Worm (Caenorhabditis elegans) whole organism, midembryonic: ENCODE results near the gene C36E6.2.

Source experiments
- T22C8.4 ChIP-seq: fragments of 200-800 bp; sonication (Bioruptor generic); IDR thresholded peaks from 2 replicates; pipeline ENCODE4 v1.3.6; 2022; ENCODE audit warnings: missing genetic modification characterization, missing compliant biosample characterization
- cog-1 ChIP-seq: sonication (generic microtip); optimal IDR thresholded peaks from 2 replicates; lab custom pipeline; 2016; ENCODE audit warnings: missing genetic modification characterization, missing compliant biosample characterization
- flt-1 ChIP-seq: fragments of 200-800 bp; sonication (Bioruptor generic); IDR thresholded peaks from 2 replicates; pipeline ENCODE4 v1.3.6; 2022; ENCODE audit warnings: missing genetic modification characterization, missing compliant biosample characterization
- klf-2 ChIP-seq: fragments of 200-800 bp; sonication (Bioruptor generic); conservative IDR thresholded peaks from 2 replicates; pipeline ENCODE4 v1.3.6; 2022; ENCODE audit warnings: missing genetic modification reagents, missing genetic modification characterization, missing compliant biosample characterization
- med-1 ChIP-seq: sonication (generic microtip); optimal IDR thresholded peaks from 2 replicates; lab custom pipeline; 2017; ENCODE audit warnings: missing genetic modification characterization, mild to moderate bottlenecking, missing compliant biosample characterization, antibody characterized with exemption, missing genetic modification reagents; ENCODE audit not compliant: insufficient read depth
- ref-1 ChIP-seq: fragments of 200-800 bp; sonication (Bioruptor generic); conservative IDR thresholded peaks from 2 replicates; pipeline ENCODE4 v1.3.6; 2022; ENCODE audit warnings: missing genetic modification reagents, missing genetic modification characterization, missing compliant biosample characterization
- tab-1 ChIP-seq: fragments of 200-800 bp; sonication (Bioruptor generic); IDR thresholded peaks from 2 replicates; pipeline ENCODE4 v1.3.6; 2022; ENCODE audit warnings: missing genetic modification characterization, missing compliant biosample characterization
- ztf-23 ChIP-seq: fragments of 200-800 bp; sonication (Bioruptor generic); IDR thresholded peaks from 2 replicates; pipeline ENCODE4 v1.3.6; 2022; ENCODE audit warnings: missing genetic modification reagents, missing genetic modification characterization, missing compliant biosample characterization
- ztf-29 ChIP-seq: fragments of 200-800 bp; sonication (Bioruptor generic); IDR thresholded peaks from 2 replicates; pipeline ENCODE4 v1.3.6; 2022; ENCODE audit warnings: missing genetic modification reagents, missing genetic modification characterization, missing compliant biosample characterization

C36E6.2 gene

DNA sequence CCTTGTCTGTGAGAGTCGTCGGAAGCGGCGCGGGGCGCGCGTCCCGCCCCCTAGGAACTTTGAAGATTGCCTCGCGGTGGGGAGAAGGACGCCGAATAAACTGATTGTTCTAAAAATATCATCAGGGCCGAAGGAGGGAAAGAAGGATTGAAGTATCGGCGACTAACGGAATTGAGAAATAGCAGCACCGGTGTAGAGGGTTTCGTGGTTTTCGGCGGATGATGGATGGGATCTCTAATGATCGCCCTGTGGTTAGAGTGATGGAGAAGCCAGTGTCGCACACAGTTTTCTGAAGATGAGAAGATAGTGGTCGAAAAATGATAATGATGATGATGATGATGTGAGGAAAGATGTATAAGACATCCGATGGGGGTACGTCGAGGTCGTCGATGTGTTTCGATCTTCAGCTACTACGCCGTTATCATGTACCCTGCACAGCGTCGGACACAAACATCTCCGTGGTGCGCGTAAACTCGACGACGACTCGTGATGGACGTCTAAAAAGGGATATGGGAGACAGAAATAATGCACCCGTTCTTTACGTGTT is 29.9 kb upstream of the C36E6.2 start, which contains the start of gene osm-11:
osm-11 (minus strand) TSS at position 51 of the 547 bp plus-strand sequence.
- TF ChIP-seq klf-2 (GFP tag; lab: Robert Waterston, UW): no peak
- no peak for TF ChIP-seq flt-1 (GFP tag; lab: Robert Waterston, UW)
- 0 out of 2 replicates have a peak, but pooled peaks have one; percentile 26 for TF ChIP-seq tab-1

DNA sequence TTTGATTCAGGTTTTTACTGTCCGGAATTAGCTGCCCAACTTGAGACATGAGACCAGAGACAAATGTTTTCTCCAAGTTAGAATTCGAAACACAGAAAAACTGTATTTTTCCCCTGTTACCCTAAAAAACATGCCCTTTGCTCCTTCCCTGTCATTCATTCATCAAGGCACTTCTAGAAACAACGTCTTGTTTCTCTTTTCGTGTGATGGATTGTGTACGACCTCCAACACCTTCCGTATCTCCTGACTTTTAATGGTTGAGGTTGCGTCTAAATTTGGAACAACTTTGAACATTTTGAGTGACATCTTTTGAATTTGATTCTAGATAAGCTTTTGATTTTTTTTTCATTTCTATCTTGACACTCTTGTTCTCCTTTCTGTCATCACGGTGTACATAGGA is 28.9 kb upstream of the C36E6.2 start:
- TF ChIP-seq med-1 (GFP tag; lab: Kevin White, UChicago) (no peak), flt-1 (GFP tag; lab: Robert Waterston, UW) (no peak), tab-1 (no peak), ref-1 (GFP tag; lab: Robert Waterston, UW) (no peak), klf-2 (GFP tag; lab: Robert Waterston, UW) (no peak), T22C8.4 (GFP tag; lab: Robert Waterston, UW) (no peak), cog-1 (tag; lab: Kevin White, UChicago) (no peak), ztf-29 (GFP tag; lab: Robert Waterston, UW) (no peak), ztf-23 (GFP tag; lab: Robert Waterston, UW) (no peak)

DNA sequence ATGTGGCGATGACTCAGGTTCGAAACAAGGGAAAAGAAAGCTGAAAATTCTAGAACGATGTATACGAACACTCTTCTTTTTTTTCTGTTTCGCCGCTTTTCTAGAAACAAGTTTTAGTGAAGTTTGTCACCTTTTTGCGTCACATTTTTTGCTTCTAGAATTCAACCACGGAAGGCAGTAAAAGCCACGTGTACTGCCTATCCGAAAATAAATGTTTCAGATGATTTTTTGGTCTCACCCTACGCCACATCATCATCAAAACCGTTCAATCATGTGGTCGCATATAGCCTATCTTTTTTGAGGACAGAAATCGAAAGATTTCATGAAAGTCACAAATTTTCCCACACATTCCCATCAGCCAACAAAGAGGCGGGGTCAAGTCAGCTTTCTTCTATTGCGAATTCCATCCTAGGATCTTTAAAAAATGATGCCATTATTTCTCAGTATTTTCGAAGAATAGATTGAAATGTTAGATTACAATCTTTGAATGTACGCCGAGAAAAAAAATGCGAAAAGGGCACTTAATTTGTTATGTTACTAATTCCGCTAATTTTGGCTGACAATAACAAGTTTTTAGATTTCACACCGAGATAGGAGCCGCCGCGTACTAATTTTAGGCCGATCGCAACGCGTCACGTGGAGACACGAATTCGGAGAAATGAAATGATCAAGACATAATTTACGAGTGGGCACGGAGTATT is 27.4 kb upstream of the C36E6.2 start:
- TF ChIP-seq ref-1 (GFP tag; lab: Robert Waterston, UW) (no peak), med-1 (GFP tag; lab: Kevin White, UChicago) (no peak), T22C8.4 (GFP tag; lab: Robert Waterston, UW) (no peak), flt-1 (GFP tag; lab: Robert Waterston, UW) (no peak)

DNA sequence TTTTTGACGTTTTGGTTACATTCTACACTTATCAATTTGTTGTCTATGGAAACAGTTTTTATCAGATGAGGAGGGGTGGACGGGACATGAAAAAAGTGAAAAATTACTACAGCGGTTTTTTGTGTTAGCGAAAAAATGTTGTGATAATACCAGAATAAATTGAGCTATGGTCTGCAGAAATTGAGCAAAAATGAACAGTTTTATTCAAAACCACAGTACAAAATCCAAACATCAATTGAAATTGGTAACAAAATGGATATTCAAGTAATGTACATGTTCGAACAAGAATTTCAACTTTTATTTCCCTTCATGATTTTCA is 26.9 kb upstream of the C36E6.2 start:
- TF ChIP-seq T22C8.4 (GFP tag; lab: Robert Waterston, UW): no peak
- no peak for TF ChIP-seq med-1 (GFP tag; lab: Kevin White, UChicago)
- TF ChIP-seq ref-1 (GFP tag; lab: Robert Waterston, UW): no peak
- TF ChIP-seq cog-1 (tag; lab: Kevin White, UChicago): no peak
- TF ChIP-seq ztf-29 (GFP tag; lab: Robert Waterston, UW): no peak
- TF ChIP-seq klf-2 (GFP tag; lab: Robert Waterston, UW): no peak
- TF ChIP-seq flt-1 (GFP tag; lab: Robert Waterston, UW): no peak
- no peak for TF ChIP-seq tab-1
- TF ChIP-seq ztf-23 (GFP tag; lab: Robert Waterston, UW): no peak

DNA sequence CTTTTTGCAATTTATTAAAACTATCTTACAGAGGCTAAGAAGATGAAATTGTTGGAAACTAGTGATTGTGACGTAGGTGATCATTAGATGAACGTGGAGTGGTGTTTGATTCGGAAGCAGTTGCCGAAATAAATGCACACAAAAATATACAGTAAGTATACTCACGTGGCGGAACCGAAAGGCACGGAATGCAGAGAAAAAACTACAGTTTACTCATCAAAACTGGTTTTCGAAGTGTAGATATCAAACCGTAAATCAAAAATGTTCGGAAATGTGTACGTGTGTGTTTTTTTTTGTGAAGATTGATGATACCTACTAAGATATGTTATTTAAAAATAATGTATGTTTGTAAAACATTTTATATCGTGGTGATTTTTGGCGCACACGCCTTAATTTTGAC is 24.8 kb upstream of the C36E6.2 start:
- TF ChIP-seq T22C8.4 (GFP tag; lab: Robert Waterston, UW) (no peak), flt-1 (GFP tag; lab: Robert Waterston, UW) (no peak), ref-1 (GFP tag; lab: Robert Waterston, UW) (no peak), klf-2 (GFP tag; lab: Robert Waterston, UW) (no peak), cog-1 (tag; lab: Kevin White, UChicago) (no peak), tab-1 (no peak), med-1 (GFP tag; lab: Kevin White, UChicago) (no peak)

DNA sequence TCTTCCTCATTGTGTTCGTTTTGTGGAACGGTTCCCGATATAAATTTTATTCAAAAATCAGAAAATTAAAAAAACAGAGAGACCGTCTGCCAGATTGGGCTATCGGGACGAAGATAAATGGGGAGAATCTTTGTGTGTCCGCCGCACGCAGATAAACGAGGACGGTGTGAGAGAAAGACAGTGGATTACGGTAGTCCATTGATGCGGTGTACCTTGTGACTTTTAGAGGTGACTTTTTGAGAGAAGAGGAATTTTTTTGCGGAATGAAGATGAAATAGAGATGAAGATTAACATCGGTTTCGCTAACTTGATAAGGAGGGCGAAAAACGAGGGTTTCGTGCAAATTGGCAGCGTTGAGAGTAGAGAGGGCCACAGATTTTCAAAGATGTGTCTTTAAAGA is 23.7 kb upstream of the C36E6.2 start:
- TF ChIP-seq T22C8.4 (GFP tag; lab: Robert Waterston, UW) (no peak), tab-1 (no peak), klf-2 (GFP tag; lab: Robert Waterston, UW) (no peak), ztf-29 (GFP tag; lab: Robert Waterston, UW) (no peak), ztf-23 (GFP tag; lab: Robert Waterston, UW) (no peak), flt-1 (GFP tag; lab: Robert Waterston, UW) (no peak), ref-1 (GFP tag; lab: Robert Waterston, UW) (no peak), med-1 (GFP tag; lab: Kevin White, UChicago) (no peak), cog-1 (tag; lab: Kevin White, UChicago) (no peak)

DNA sequence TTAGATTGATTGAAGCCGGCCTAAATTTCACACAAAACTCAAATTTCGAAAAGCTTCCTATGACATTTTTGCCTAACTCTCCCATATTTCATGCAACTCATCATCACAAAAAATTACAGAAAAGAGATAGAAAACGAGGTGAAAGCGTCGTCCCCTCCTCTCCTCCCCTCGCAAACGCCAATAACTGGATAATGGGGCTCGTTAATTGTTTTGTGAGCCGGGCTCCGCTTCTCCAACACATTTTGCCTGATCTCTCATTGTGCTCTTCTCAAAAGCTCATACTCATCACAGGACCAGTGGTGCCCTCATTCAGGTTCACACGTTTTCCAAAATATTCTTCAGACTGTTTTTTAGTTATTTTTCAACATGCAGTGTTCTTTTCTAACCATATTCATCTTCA is 22.7 kb upstream of the C36E6.2 start, which contains the start of gene pbo-6:
pbo-6 (plus strand) TSS at position 240 of the 400 bp plus-strand sequence.
- TF ChIP-seq tab-1 (no peak), cog-1 (tag; lab: Kevin White, UChicago) (no peak), ref-1 (GFP tag; lab: Robert Waterston, UW) (no peak), klf-2 (GFP tag; lab: Robert Waterston, UW) (no peak), med-1 (GFP tag; lab: Kevin White, UChicago) (no peak), flt-1 (GFP tag; lab: Robert Waterston, UW) (no peak), ztf-23 (GFP tag; lab: Robert Waterston, UW) (no peak), ztf-29 (GFP tag; lab: Robert Waterston, UW) (no peak), T22C8.4 (GFP tag; lab: Robert Waterston, UW) (no peak)

DNA sequence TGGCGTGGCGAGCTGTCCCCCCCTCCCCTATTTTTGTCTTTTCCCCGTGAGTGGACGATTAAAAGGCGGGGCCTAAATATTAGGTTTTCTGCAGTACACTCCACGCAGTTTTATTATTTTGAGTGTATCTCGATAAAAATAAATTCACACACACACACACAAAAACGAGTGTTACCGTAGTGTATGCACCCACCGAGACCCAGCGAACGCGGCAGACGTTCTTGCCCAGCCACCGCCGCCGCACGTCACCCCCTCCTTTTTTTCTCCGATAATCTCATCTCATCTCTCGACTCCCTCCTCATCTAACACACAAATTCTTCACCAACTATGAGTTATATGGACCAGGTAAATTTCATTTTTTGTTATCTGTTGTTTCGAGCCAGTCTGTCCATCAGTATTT is 17.2 kb upstream of the C36E6.2 start, which contains the start of gene fubl-3:
fubl-3 (plus strand) TSS at position 212 of the 400 bp plus-strand sequence.
- TF ChIP-seq klf-2 (GFP tag; lab: Robert Waterston, UW): no peak
- TF ChIP-seq flt-1 (GFP tag; lab: Robert Waterston, UW): peak; percentile 28; the same call in 1 of the 2 replicates
- no peak for TF ChIP-seq med-1 (GFP tag; lab: Kevin White, UChicago)
- no peak for TF ChIP-seq cog-1 (tag; lab: Kevin White, UChicago)

DNA sequence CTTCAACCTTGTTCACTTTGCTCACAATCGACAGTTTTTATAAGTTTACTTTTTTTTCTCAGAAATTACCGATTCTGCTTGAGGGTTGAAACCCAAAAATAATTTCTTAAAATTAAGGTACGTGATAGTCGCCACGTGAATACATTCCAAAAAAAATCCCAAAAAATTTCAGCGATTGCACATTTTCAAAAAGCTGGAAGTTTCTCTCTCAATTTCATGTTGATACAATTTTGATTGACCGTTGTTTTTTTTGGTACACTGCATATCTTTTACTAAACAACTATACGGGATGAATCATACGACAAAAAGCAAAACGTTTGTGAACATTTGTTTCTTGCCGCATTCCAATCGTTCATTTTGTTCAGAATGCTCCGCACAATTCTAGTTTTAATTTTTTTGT is 13.1 kb upstream of the C36E6.2 start, which contains the start of gene C36E6.8:
C36E6.8 (plus strand) TSS at position 301 of the 400 bp plus-strand sequence.
- no peak for TF ChIP-seq klf-2 (GFP tag; lab: Robert Waterston, UW)
- no peak for TF ChIP-seq tab-1
- TF ChIP-seq med-1 (GFP tag; lab: Kevin White, UChicago): no peak
- TF ChIP-seq cog-1 (tag; lab: Kevin White, UChicago): no peak
- TF ChIP-seq flt-1 (GFP tag; lab: Robert Waterston, UW): no peak
- no peak for TF ChIP-seq ref-1 (GFP tag; lab: Robert Waterston, UW)
- no peak for TF ChIP-seq ztf-23 (GFP tag; lab: Robert Waterston, UW)
- TF ChIP-seq T22C8.4 (GFP tag; lab: Robert Waterston, UW): no peak
- TF ChIP-seq ztf-29 (GFP tag; lab: Robert Waterston, UW): no peak
